Worm (Caenorhabditis elegans) whole organism, L3 larva: ENCODE measurements around the gene R07C12.3.

Experiments used
- ZK546.5 ChIP-seq: sonication (generic microtip); optimal IDR thresholded peaks from 2 replicates; lab custom pipeline; 2017; ENCODE audit warnings: missing biosample characterization, missing genetic modification characterization
- aly-2 ChIP-seq: fragments of 150-350 bp; optimal IDR thresholded peaks from 2 replicates; lab custom pipeline; 2014; ENCODE audit warnings: missing biosample characterization, missing genetic modification characterization
- ama-1 ChIP-seq: fragments of 150-350 bp; optimal IDR thresholded peaks from 2 replicates; lab custom pipeline; 2018
- ceh-82 ChIP-seq: fragments of 150-350 bp; optimal IDR thresholded peaks from 2 replicates; lab custom pipeline; 2014; ENCODE audit warnings: missing biosample characterization, missing genetic modification characterization
- egl-27 ChIP-seq: sonication (generic microtip); optimal IDR thresholded peaks from 4 replicates; lab custom pipeline; 2017; ENCODE audit warnings: missing biosample characterization, missing genetic modification reagents, missing genetic modification characterization
- elt-2 ChIP-seq: sonication (generic microtip); optimal IDR thresholded peaks from 2 replicates; lab custom pipeline; 2016; ENCODE audit warnings: missing genetic modification reagents, mild to moderate bottlenecking, missing genetic modification characterization, missing compliant biosample characterization
- fkh-10 ChIP-seq: sonication (generic microtip); optimal IDR thresholded peaks from 2 replicates; lab custom pipeline; 2017; ENCODE audit warnings: missing biosample characterization, missing genetic modification reagents, missing genetic modification characterization
- hmg-11 ChIP-seq: sonication (generic microtip); optimal IDR thresholded peaks from 2 replicates; lab custom pipeline; 2016; ENCODE audit warnings: missing genetic modification characterization, missing compliant biosample characterization
- lin-39 ChIP-seq: fragments of 150-350 bp; optimal IDR thresholded peaks from 2 replicates; lab custom pipeline; 2018; ENCODE audit warnings: missing biosample characterization, missing genetic modification reagents, missing genetic modification characterization
- nhr-12 ChIP-seq: fragments of 150-350 bp; optimal IDR thresholded peaks from 2 replicates; lab custom pipeline; 2014; ENCODE audit warnings: missing biosample characterization, missing genetic modification characterization
- pqm-1 ChIP-seq: fragments of 150-350 bp; optimal IDR thresholded peaks from 2 replicates; lab custom pipeline; 2017; ENCODE audit warnings: missing biosample characterization, missing genetic modification characterization, inconsistent platforms
- ztf-11 ChIP-seq: fragments of 150-350 bp; optimal IDR thresholded peaks from 2 replicates; lab custom pipeline; 2014; ENCODE audit warnings: missing biosample characterization, missing genetic modification characterization

ce11 chrIV:4102720-4103119 lies 42.2 kb upstream of the R07C12.3 start, which contains the start of gene ubc-1:
- TF ChIP-seq aly-2 (tag; lab: Kevin White, UChicago) = no peak
- TF ChIP-seq egl-27 (tag; lab: Kevin White, UChicago) = no peak
- no peak for TF ChIP-seq hmg-11 (tag; lab: Kevin White, UChicago)
- no peak for TF ChIP-seq pqm-1 (tag; lab: Kevin White, UChicago)
- no peak for TF ChIP-seq ZK546.5
- TF ChIP-seq lin-39 = no peak
- TF ChIP-seq elt-2 (tag; lab: Kevin White, UChicago) = no peak
- TF ChIP-seq ceh-82 (tag; lab: Kevin White, UChicago) = no peak
- TF ChIP-seq ztf-11 = no peak
- TF ChIP-seq fkh-10 = no peak
- no peak for TF ChIP-seq ama-1
- TF ChIP-seq nhr-12 (tag; lab: Kevin White, UChicago) = no peak
